Fruit fly (Drosophila melanogaster) whole organism, adult: ENCODE measurements around the gene Hydr2.

Experiments used
- CG11617 ChIP-seq: fragments of 200-800 bp; sonication (Bioruptor generic); optimal IDR thresholded peaks from 2 replicates; lab custom pipeline; 2017; ENCODE audit warnings: mild to moderate bottlenecking, missing biosample characterization, missing genetic modification reagents, missing genetic modification characterization
- CG1620 ChIP-seq: fragments of 200-800 bp; sonication (Bioruptor generic); optimal IDR thresholded peaks from 2 replicates; lab custom pipeline; 2016; ENCODE audit warnings: missing biosample characterization, missing genetic modification characterization
- CG7045 ChIP-seq: fragments of 200-800 bp; sonication (Bioruptor generic); optimal IDR thresholded peaks from 2 replicates; lab custom pipeline; 2017; ENCODE audit warnings: missing biosample characterization, mild to moderate bottlenecking, missing genetic modification characterization
- Mnt ChIP-seq: fragments of 200-800 bp; sonication (Bioruptor generic); optimal IDR thresholded peaks from 2 replicates; lab custom pipeline; 2016; ENCODE audit warnings: missing biosample characterization, mild to moderate bottlenecking, missing genetic modification characterization
- cic ChIP-seq: fragments of 200-800 bp; sonication (Bioruptor generic); optimal IDR thresholded peaks from 2 replicates; lab custom pipeline; 2017; ENCODE audit warnings: missing biosample characterization, mild to moderate bottlenecking, missing genetic modification characterization, moderate library complexity

DNA sequence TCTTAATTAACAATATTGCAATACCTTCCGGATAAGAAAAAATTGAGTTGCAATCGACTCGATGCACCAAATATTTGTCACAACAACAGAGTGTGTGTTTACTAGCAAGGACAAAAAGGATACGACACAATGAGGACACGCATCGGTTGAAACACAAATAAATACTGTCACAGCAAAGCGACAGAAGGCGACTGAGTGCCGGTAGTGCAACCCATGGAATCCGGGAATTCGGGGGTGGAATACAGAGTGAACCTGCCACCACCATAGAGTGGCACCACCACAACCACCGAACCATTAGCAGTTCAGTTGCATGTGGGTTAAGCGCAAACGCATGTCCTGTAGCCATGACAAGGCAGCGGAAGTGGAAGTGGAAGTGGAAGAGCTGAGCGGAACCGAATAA is 33.0 kb upstream of the Hydr2 start:
- TF ChIP-seq CG11617 (no peak), cic (GFP tag; lab: Kevin White, UChicago) (no peak), Mnt (no peak), CG1620 (GFP tag; lab: Kevin White, UChicago) (no peak), CG7045 (no peak)
